Worm (Caenorhabditis elegans) whole organism, L1 larva: ENCODE data around the gene srh-300.

Experiments used
- C16A3.4 ChIP-seq: fragments of 150-350 bp; optimal IDR thresholded peaks from 2 replicates; lab custom pipeline; 2014; ENCODE audit warnings: missing biosample characterization, missing genetic modification characterization
- F16B12.6 ChIP-seq: fragments of 150-350 bp; optimal IDR thresholded peaks from 2 replicates; lab custom pipeline; 2014; ENCODE audit warnings: missing biosample characterization, missing genetic modification characterization
- aha-1 ChIP-seq: fragments of 150-350 bp; optimal IDR thresholded peaks from 2 replicates; lab custom pipeline; 2014; ENCODE audit warnings: missing biosample characterization, missing genetic modification characterization
- alr-1 ChIP-seq: fragments of 200-800 bp; sonication (Bioruptor generic); optimal IDR thresholded peaks from 2 replicates; lab custom pipeline; 2018; ENCODE audit warnings: borderline replicate concordance, mild to moderate bottlenecking, missing genetic modification characterization, missing compliant biosample characterization
- aly-2 ChIP-seq: fragments of 150-350 bp; optimal IDR thresholded peaks from 2 replicates; lab custom pipeline; 2014; ENCODE audit warnings: missing biosample characterization, missing genetic modification characterization
- ceh-63 ChIP-seq: fragments of 200-800 bp; sonication (Bioruptor generic); optimal IDR thresholded peaks from 2 replicates; lab custom pipeline; 2018; ENCODE audit warnings: mild to moderate bottlenecking, missing genetic modification characterization, missing compliant biosample characterization
- ceh-82 ChIP-seq, 3 experiments: fragments of 150-350 bp in 1 of 3; sonication (generic microtip) in 2 of 3; optimal IDR thresholded peaks; 2 replicates each; lab custom pipeline; 2014 to 2017; ENCODE audit warnings: missing biosample characterization in 3 of 3, missing genetic modification characterization in 3 of 3
- ceh-88 ChIP-seq: fragments of 200-800 bp; sonication (Bioruptor generic); IDR thresholded peaks from 2 replicates; pipeline ENCODE4 v1.3.6; 2022; ENCODE audit warnings: missing genetic modification characterization, missing compliant biosample characterization
- dsc-1 ChIP-seq: sonication (generic microtip); optimal IDR thresholded peaks from 2 replicates; lab custom pipeline; 2016; ENCODE audit warnings: mild to moderate bottlenecking, missing genetic modification characterization, missing compliant biosample characterization
- efl-3 ChIP-seq: fragments of 200-800 bp; sonication (Bioruptor generic); optimal IDR thresholded peaks from 2 replicates; lab custom pipeline; 2018; ENCODE audit warnings: mild to moderate bottlenecking, missing genetic modification characterization, missing compliant biosample characterization
- egl-13 ChIP-seq: sonication (generic microtip); optimal IDR thresholded peaks from 2 replicates; lab custom pipeline; 2016; ENCODE audit warnings: missing genotype, missing genetic modification reagents, missing genetic modification characterization, missing compliant biosample characterization
- egl-27 ChIP-seq, 2 experiments: fragments of 150-350 bp in 1 of 2; sonication (generic microtip); optimal IDR thresholded peaks; 3 replicates each; lab custom pipeline; 2017 to 2018; ENCODE audit warnings: missing biosample characterization in 2 of 2, missing genetic modification characterization in 2 of 2, missing genetic modification reagents in 2 of 2
- ets-5 ChIP-seq: fragments of 200-800 bp; sonication (Bioruptor generic); IDR thresholded peaks from 2 replicates; pipeline ENCODE4 v1.3.6; 2022; ENCODE audit warnings: missing genetic modification characterization, missing compliant biosample characterization
- fkh-10 ChIP-seq: sonication (generic microtip); optimal IDR thresholded peaks from 2 replicates; lab custom pipeline; 2017; ENCODE audit warnings: missing biosample characterization, missing genetic modification reagents, missing genetic modification characterization
- fkh-4 ChIP-seq: sonication (generic microtip); optimal IDR thresholded peaks from 2 replicates; lab custom pipeline; 2016; ENCODE audit warnings: missing compliant biosample characterization, missing genetic modification characterization, borderline replicate concordance
- fkh-8 ChIP-seq: sonication (generic microtip); optimal IDR thresholded peaks from 2 replicates; lab custom pipeline; 2016; ENCODE audit warnings: mild to moderate bottlenecking, missing genetic modification characterization, missing compliant biosample characterization
- fos-1 ChIP-seq: fragments of 150-350 bp; optimal IDR thresholded peaks from 2 replicates; lab custom pipeline; 2014; ENCODE audit warnings: missing biosample characterization, missing genetic modification characterization
- hpl-2 ChIP-seq: fragments of 150-350 bp; optimal IDR thresholded peaks from 2 replicates; lab custom pipeline; 2014; ENCODE audit warnings: missing biosample characterization, missing genetic modification reagents, missing genetic modification characterization
- isw-1 ChIP-seq: fragments of 200-800 bp; sonication (Bioruptor generic); IDR thresholded peaks from 2 replicates; pipeline ENCODE4 v1.3.6; 2022; ENCODE audit warnings: missing genetic modification characterization, missing compliant biosample characterization
- lin-13 ChIP-seq: fragments of 150-350 bp; optimal IDR thresholded peaks from 2 replicates; lab custom pipeline; 2014; ENCODE audit warnings: missing biosample characterization, missing genetic modification reagents, missing genetic modification characterization
- lin-14 ChIP-seq: fragments of 200-800 bp; sonication (Bioruptor generic); optimal IDR thresholded peaks from 2 replicates; lab custom pipeline; 2018; ENCODE audit warnings: mild to moderate bottlenecking, missing genetic modification characterization, moderate library complexity, missing compliant biosample characterization
- lin-35 ChIP-seq, 2 experiments: fragments of 150-350 bp; optimal IDR thresholded peaks; 2 replicates each; lab custom pipeline; 2014; ENCODE audit warnings: missing biosample characterization in 2 of 2, missing genetic modification characterization in 2 of 2, missing genetic modification reagents in 2 of 2
- mdl-1 ChIP-seq, 2 experiments: fragments of 150-350 bp; optimal IDR thresholded peaks; 2 replicates each; lab custom pipeline; 2014 to 2017; ENCODE audit warnings: missing biosample characterization in 2 of 2, missing genetic modification characterization in 2 of 2, inconsistent platforms in 1 of 2
- mef-2 ChIP-seq: fragments of 150-350 bp; optimal IDR thresholded peaks from 2 replicates; lab custom pipeline; 2014; ENCODE audit warnings: missing biosample characterization, missing genetic modification characterization
- mep-1 ChIP-seq: fragments of 150-350 bp; optimal IDR thresholded peaks from 2 replicates; lab custom pipeline; 2014; ENCODE audit warnings: missing biosample characterization, missing genetic modification characterization
- nhr-11 ChIP-seq: fragments of 150-350 bp; optimal IDR thresholded peaks from 2 replicates; lab custom pipeline; 2014; ENCODE audit warnings: missing biosample characterization, missing genetic modification characterization
- nhr-12 ChIP-seq: sonication (generic microtip); optimal IDR thresholded peaks from 2 replicates; lab custom pipeline; 2017; ENCODE audit warnings: missing biosample characterization, missing genetic modification characterization
- nhr-19 ChIP-seq: fragments of 200-800 bp; sonication (Bioruptor generic); conservative IDR thresholded peaks from 2 replicates; pipeline ENCODE4 v1.3.6; 2022; ENCODE audit warnings: missing genetic modification characterization, missing compliant biosample characterization
- nhr-47 ChIP-seq: sonication (generic microtip); optimal IDR thresholded peaks from 2 replicates; lab custom pipeline; 2016; ENCODE audit warnings: mild to moderate bottlenecking, missing genetic modification characterization, moderate library complexity, missing compliant biosample characterization
- nhr-71 ChIP-seq: sonication (generic microtip); optimal IDR thresholded peaks from 2 replicates; lab custom pipeline; 2016; ENCODE audit warnings: mild to moderate bottlenecking, missing genetic modification characterization, moderate library complexity, missing compliant biosample characterization
- nhr-76 ChIP-seq: sonication (generic microtip); optimal IDR thresholded peaks from 2 replicates; lab custom pipeline; 2017; ENCODE audit warnings: missing biosample characterization, missing genetic modification characterization
- nhr-77 ChIP-seq: fragments of 150-350 bp; optimal IDR thresholded peaks from 2 replicates; lab custom pipeline; 2014; ENCODE audit warnings: missing biosample characterization, missing genetic modification characterization
- nhr-84 ChIP-seq: sonication (generic microtip); optimal IDR thresholded peaks from 2 replicates; lab custom pipeline; 2017; ENCODE audit warnings: missing biosample characterization, missing genetic modification characterization
- nhr-90 ChIP-seq: sonication (generic microtip); optimal IDR thresholded peaks from 2 replicates; lab custom pipeline; 2016; ENCODE audit warnings: mild to moderate bottlenecking, missing genetic modification characterization, missing compliant biosample characterization; ENCODE audit not compliant: poor library complexity
- pag-3 ChIP-seq: sonication (generic microtip); optimal IDR thresholded peaks from 2 replicates; lab custom pipeline; 2017; ENCODE audit warnings: missing genetic modification characterization, mild to moderate bottlenecking, missing compliant biosample characterization, antibody characterized with exemption, borderline replicate concordance; ENCODE audit not compliant: insufficient read depth
- pqm-1 ChIP-seq: sonication (generic microtip); optimal IDR thresholded peaks from 3 replicates; lab custom pipeline; 2017; ENCODE audit warnings: missing biosample characterization, missing genetic modification characterization
- rnt-1 ChIP-seq: sonication (generic microtip); optimal IDR thresholded peaks from 2 replicates; lab custom pipeline; 2016; ENCODE audit warnings: mild to moderate bottlenecking, missing genetic modification characterization, moderate library complexity, missing compliant biosample characterization
- snpc-4 ChIP-seq: fragments of 150-350 bp; optimal IDR thresholded peaks from 2 replicates; lab custom pipeline; 2014; ENCODE audit warnings: missing biosample characterization, missing genetic modification characterization
- snu-23 ChIP-seq: sonication (generic microtip); optimal IDR thresholded peaks from 2 replicates; lab custom pipeline; 2016; ENCODE audit warnings: missing genetic modification characterization, missing compliant biosample characterization
- sox-4 ChIP-seq: sonication (generic microtip); optimal IDR thresholded peaks from 2 replicates; lab custom pipeline; 2016; ENCODE audit warnings: missing genetic modification characterization, missing compliant biosample characterization
- sptf-1 ChIP-seq: fragments of 150-350 bp; optimal IDR thresholded peaks from 2 replicates; lab custom pipeline; 2014; ENCODE audit warnings: missing biosample characterization, missing genetic modification characterization
- sup-37 ChIP-seq: fragments of 200-800 bp; sonication (Bioruptor generic); optimal IDR thresholded peaks from 2 replicates; lab custom pipeline; 2018; ENCODE audit warnings: mild to moderate bottlenecking, missing genetic modification characterization, missing compliant biosample characterization
- swsn-7 ChIP-seq: sonication (generic microtip); optimal IDR thresholded peaks from 2 replicates; lab custom pipeline; 2016; ENCODE audit warnings: missing genetic modification characterization, missing compliant biosample characterization
- tbx-2 ChIP-seq: sonication (generic microtip); optimal IDR thresholded peaks from 2 replicates; lab custom pipeline; 2016; ENCODE audit warnings: missing genetic modification characterization, missing compliant biosample characterization
- tlp-1 ChIP-seq: fragments of 150-350 bp; optimal IDR thresholded peaks from 2 replicates; lab custom pipeline; 2014; ENCODE audit warnings: missing biosample characterization, missing genetic modification characterization
- unc-130 ChIP-seq: fragments of 150-350 bp; optimal IDR thresholded peaks from 2 replicates; lab custom pipeline; 2017; ENCODE audit warnings: missing biosample characterization, missing genetic modification characterization, inconsistent platforms
- unc-30 ChIP-seq: sonication (generic microtip); optimal IDR thresholded peaks from 2 replicates; lab custom pipeline; 2017; ENCODE audit warnings: missing biosample characterization, missing genetic modification characterization
- unc-62 ChIP-seq: fragments of 150-350 bp; optimal IDR thresholded peaks from 2 replicates; lab custom pipeline; 2014; ENCODE audit warnings: missing biosample characterization, missing genetic modification reagents, missing genetic modification characterization
- unc-86 ChIP-seq: sonication (generic microtip); optimal IDR thresholded peaks from 2 replicates; lab custom pipeline; 2016; ENCODE audit warnings: missing genetic modification characterization, missing compliant biosample characterization
- unc-98 ChIP-seq: fragments of 200-800 bp; sonication (Bioruptor generic); IDR thresholded peaks from 2 replicates; pipeline ENCODE4 v1.3.6; 2022; ENCODE audit warnings: missing genetic modification characterization, missing compliant biosample characterization
- xbp-1 ChIP-seq: sonication (generic microtip); optimal IDR thresholded peaks from 2 replicates; lab custom pipeline; 2016; ENCODE audit warnings: missing genetic modification characterization, missing compliant biosample characterization
- zag-1 ChIP-seq: fragments of 150-350 bp; optimal IDR thresholded peaks from 2 replicates; lab custom pipeline; 2014; ENCODE audit warnings: missing biosample characterization, missing genetic modification characterization

srh-300 gene

ce11 chrV:17870569-17870968, 48.7 kb downstream of the srh-300 start, which contains the start of gene csn-1 (continued):
- peak; percentile 10 to 41 for TF ChIP-seq lin-35 (GFP tag; optimal IDR thresholded peaks at IDR 0.05; lab: Kevin White, UChicago)

DNA sequence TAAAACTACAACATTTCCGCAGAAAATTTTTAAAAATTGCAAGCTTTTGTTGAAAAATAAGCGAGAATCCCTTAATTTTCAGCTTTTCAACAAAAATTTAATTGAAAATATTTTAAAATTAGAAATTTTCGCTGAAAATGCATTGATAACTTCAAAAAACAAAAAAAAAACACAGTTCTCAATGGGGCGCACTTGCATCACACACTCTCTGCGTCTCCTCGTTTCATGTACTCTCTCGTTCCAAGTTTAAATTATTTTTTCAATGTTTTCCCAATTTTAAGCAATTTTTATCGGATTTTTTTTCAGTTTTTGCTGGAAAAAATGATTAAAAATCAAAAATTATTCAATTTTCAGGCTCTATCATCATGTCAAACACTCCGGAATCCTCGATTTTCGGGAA, 49.1 kb downstream of the srh-300 start, which contains the start of gene phf-14:
Gene phf-14 (plus strand): TSS at position 345 of the 400 bp plus-strand sequence.
- TF ChIP-seq efl-3 (GFP tag; lab: Kevin White, UChicago), result no peak
- TF ChIP-seq fkh-4 (tag; lab: Kevin White, UChicago), result no peak
- TF ChIP-seq xbp-1 (tag; lab: Kevin White, UChicago), result peak; percentile 60
- no peak for TF ChIP-seq unc-62
- no peak for TF ChIP-seq fkh-10
- no peak for TF ChIP-seq aly-2 (tag; lab: Kevin White, UChicago)
- TF ChIP-seq unc-86 (tag; lab: Kevin White, UChicago), result peak; percentile 44
- TF ChIP-seq mef-2 (tag; lab: Kevin White, UChicago), result no peak
- no peak for TF ChIP-seq sox-4 (tag; lab: Kevin White, UChicago)
- TF ChIP-seq zag-1 (tag; lab: Kevin White, UChicago), result no peak
- no peak for TF ChIP-seq sup-37 (GFP tag; lab: Kevin White, UChicago)
- peak; percentile 2 for TF ChIP-seq F16B12.6 (tag; lab: Kevin White, UChicago)
- peak; percentile 61 for TF ChIP-seq unc-130 (tag; lab: Kevin White, UChicago)
- TF ChIP-seq nhr-19 (GFP tag; lab: Robert Waterston, UW), result peak; percentile 71
- no peak for TF ChIP-seq nhr-77 (tag; lab: Kevin White, UChicago)
- TF ChIP-seq pag-3, result no peak
- TF ChIP-seq mep-1 (tag; lab: Kevin White, UChicago), result peak; percentile 84
- TF ChIP-seq tlp-1, result no peak
- TF ChIP-seq ceh-82 (tag; optimal IDR thresholded peaks at IDR 0.05; lab: Kevin White, UChicago), result peak; percentile 48 to 69 (median 53)
- TF ChIP-seq hpl-2 (GFP tag; lab: Kevin White, UChicago), result no peak
- TF ChIP-seq lin-13 (GFP tag; lab: Kevin White, UChicago), result peak; percentile 18
- TF ChIP-seq C16A3.4 (tag; lab: Kevin White, UChicago), result peak; percentile 26
- peak; percentile 73 for TF ChIP-seq snu-23 (GFP tag; lab: Kevin White, UChicago)
- no peak for TF ChIP-seq sptf-1 (tag; lab: Kevin White, UChicago)
- no peak for TF ChIP-seq ceh-63 (GFP tag; lab: Kevin White, UChicago)
- peak; percentile 65 for TF ChIP-seq lin-35 (GFP tag; optimal IDR thresholded peaks at IDR 0.05; lab: Kevin White, UChicago)
- no peak for TF ChIP-seq unc-30 (tag; lab: Kevin White, UChicago)
- TF ChIP-seq fkh-8, result peak; percentile 47
- TF ChIP-seq egl-13 (tag; lab: Kevin White, UChicago), result peak; percentile 9
- TF ChIP-seq nhr-11, result no peak
- TF ChIP-seq rnt-1, result no peak
- TF ChIP-seq egl-27 (tag; optimal IDR thresholded peaks at IDR 0.05; lab: Kevin White, UChicago), result no peak
- no peak for TF ChIP-seq mdl-1 (tag; optimal IDR thresholded peaks at IDR 0.05; lab: Kevin White, UChicago)
- TF ChIP-seq nhr-84, result no peak
- TF ChIP-seq nhr-47 (tag; lab: Kevin White, UChicago), result no peak
- TF ChIP-seq aha-1, result no peak
- TF ChIP-seq lin-14 (GFP tag; lab: Kevin White, UChicago), result no peak
- no peak for TF ChIP-seq fos-1 (tag; lab: Kevin White, UChicago)
- no peak; the same call in 1 of the 2 replicates for TF ChIP-seq isw-1 (GFP tag; lab: Robert Waterston, UW)
- TF ChIP-seq nhr-76 (tag; lab: Kevin White, UChicago), result no peak
- TF ChIP-seq nhr-12 (tag; lab: Kevin White, UChicago), result no peak
- peak; percentile 46 for TF ChIP-seq tbx-2 (tag; lab: Kevin White, UChicago)
- no peak for TF ChIP-seq ceh-88 (GFP tag; lab: Robert Waterston, UW)
- no peak for TF ChIP-seq ets-5
- TF ChIP-seq snpc-4, result peak; percentile 57
- no peak for TF ChIP-seq swsn-7 (tag; lab: Kevin White, UChicago)
- TF ChIP-seq nhr-71 (tag; lab: Kevin White, UChicago), result no peak
- TF ChIP-seq alr-1 (tag; lab: Kevin White, UChicago), result no peak
- TF ChIP-seq dsc-1 (tag; lab: Kevin White, UChicago), result no peak
- no peak for TF ChIP-seq unc-98 (GFP tag; lab: Robert Waterston, UW)
- no peak for TF ChIP-seq nhr-90 (tag; lab: Kevin White, UChicago)
- no peak for TF ChIP-seq pqm-1 (tag; lab: Kevin White, UChicago)
